Worm (Caenorhabditis elegans): Measurements from ENCODE around the gene clec-182.

Gene clec-182

ce11 chrIV:8782172-8782571, 16.0 kb downstream of the clec-182 start:
- TF ChIP-seq ztf-23 (GFP tag; IDR thresholded peaks at IDR 0.05), result no peak
- TF ChIP-seq ref-1 (GFP tag; conservative IDR thresholded peaks at IDR 0.05), result no peak
- TF ChIP-seq flt-1 (GFP tag; IDR thresholded peaks at IDR 0.05), result peak; percentile 73
- TF ChIP-seq T22C8.4 (GFP tag; IDR thresholded peaks at IDR 0.05), result no peak
- peak; percentile 93 for TF ChIP-seq cog-1 (tag; optimal IDR thresholded peaks at IDR 0.05)
- TF ChIP-seq ztf-29 (GFP tag; IDR thresholded peaks at IDR 0.05), result peak; percentile 92
- TF ChIP-seq med-1 (GFP tag; optimal IDR thresholded peaks at IDR 0.05; ENCODE audit: insufficient read depth), result no peak
- no peak for TF ChIP-seq klf-2 (GFP tag; conservative IDR thresholded peaks at IDR 0.05)
- TF ChIP-seq tab-1 (GFP tag; IDR thresholded peaks at IDR 0.05), result 0 out of 2 replicates have a peak, but pooled peaks have one; percentile 51

ce11 chrIV:8778045-8778444, 20.1 kb downstream of the clec-182 start, which contains the start of gene C33D9.6:
TSS of gene C33D9.6 (minus strand) at chrIV:8778145.
- TF ChIP-seq klf-2 (GFP tag; conservative IDR thresholded peaks at IDR 0.05) (no peak), tab-1 (GFP tag; IDR thresholded peaks at IDR 0.05) (no peak), cog-1 (tag; optimal IDR thresholded peaks at IDR 0.05) (no peak)

ce11 chrIV:8772800-8773256, 25.3 kb downstream of the clec-182 start, which contains the start of gene F20C5.6:
TSS of gene F20C5.6 (minus strand) at chrIV:8773206.
- no peak for TF ChIP-seq med-1 (GFP tag; optimal IDR thresholded peaks at IDR 0.05; ENCODE audit: insufficient read depth)
- no peak for TF ChIP-seq klf-2 (GFP tag; conservative IDR thresholded peaks at IDR 0.05)
- TF ChIP-seq flt-1 (GFP tag; IDR thresholded peaks at IDR 0.05), result no peak
- TF ChIP-seq cog-1 (tag; optimal IDR thresholded peaks at IDR 0.05), result no peak
- no peak for TF ChIP-seq ztf-29 (GFP tag; IDR thresholded peaks at IDR 0.05)
- no peak for TF ChIP-seq ref-1 (GFP tag; conservative IDR thresholded peaks at IDR 0.05)
- no peak for TF ChIP-seq ztf-23 (GFP tag; IDR thresholded peaks at IDR 0.05)

- no peak for TF ChIP-seq klf-2 (GFP tag; conservative IDR thresholded peaks at IDR 0.05)
- no peak for TF ChIP-seq tab-1 (GFP tag; IDR thresholded peaks at IDR 0.05)
- no peak for TF ChIP-seq ref-1 (GFP tag; conservative IDR thresholded peaks at IDR 0.05)
- no peak for TF ChIP-seq ztf-29 (GFP tag; IDR thresholded peaks at IDR 0.05)
- no peak for TF ChIP-seq ztf-23 (GFP tag; IDR thresholded peaks at IDR 0.05)
- TF ChIP-seq cog-1 (tag; optimal IDR thresholded peaks at IDR 0.05), result no peak
- TF ChIP-seq T22C8.4 (GFP tag; IDR thresholded peaks at IDR 0.05), result no peak
- TF ChIP-seq flt-1 (GFP tag; IDR thresholded peaks at IDR 0.05), result no peak
- no peak for TF ChIP-seq med-1 (GFP tag; optimal IDR thresholded peaks at IDR 0.05; ENCODE audit: insufficient read depth)
These were observed 28.6 kb downstream of the clec-182 start, which contains the start of gene F20C5.5 for ce11 chrIV:8769539-8769938. TSS of gene F20C5.5 (minus strand) at chrIV:8769639.

- no peak for TF ChIP-seq T22C8.4 (GFP tag; IDR thresholded peaks at IDR 0.05)
- no peak for TF ChIP-seq cog-1 (tag; optimal IDR thresholded peaks at IDR 0.05)
- no peak for TF ChIP-seq tab-1 (GFP tag; IDR thresholded peaks at IDR 0.05)
- no peak for TF ChIP-seq flt-1 (GFP tag; IDR thresholded peaks at IDR 0.05)
- no peak for TF ChIP-seq ztf-23 (GFP tag; IDR thresholded peaks at IDR 0.05)
- no peak for TF ChIP-seq ztf-29 (GFP tag; IDR thresholded peaks at IDR 0.05)
- TF ChIP-seq klf-2 (GFP tag; conservative IDR thresholded peaks at IDR 0.05), result no peak
- no peak for TF ChIP-seq ref-1 (GFP tag; conservative IDR thresholded peaks at IDR 0.05)
- no peak for TF ChIP-seq med-1 (GFP tag; optimal IDR thresholded peaks at IDR 0.05; ENCODE audit: insufficient read depth)
These were observed 33.6 kb downstream of the clec-182 start, which contains the start of gene cdc-50.B for ce11 chrIV:8764567-8764966. TSS of gene cdc-50.B (plus strand) at chrIV:8764867.

- TF ChIP-seq ztf-29 (GFP tag; IDR thresholded peaks at IDR 0.05) (no peak), tab-1 (GFP tag; IDR thresholded peaks at IDR 0.05) (no peak), ztf-23 (GFP tag; IDR thresholded peaks at IDR 0.05) (no peak), med-1 (GFP tag; optimal IDR thresholded peaks at IDR 0.05; ENCODE audit: insufficient read depth) (no peak), flt-1 (GFP tag; IDR thresholded peaks at IDR 0.05) (no peak), cog-1 (tag; optimal IDR thresholded peaks at IDR 0.05) (peak; percentile 47), T22C8.4 (GFP tag; IDR thresholded peaks at IDR 0.05) (peak; percentile 74), klf-2 (GFP tag; conservative IDR thresholded peaks at IDR 0.05) (no peak), ref-1 (GFP tag; conservative IDR thresholded peaks at IDR 0.05) (no peak)
These were observed 35.7 kb downstream of the clec-182 start for ce11 chrIV:8762471-8762870.

ce11 chrIV:8761896-8762295, 36.3 kb downstream of the clec-182 start, which contains the start of the genes F20C5.11 and klp-11:
TSS of gene F20C5.11 (minus strand) at chrIV:8761996.
TSS of gene klp-11 (minus strand) at chrIV:8762066.
- TF ChIP-seq flt-1 (GFP tag; IDR thresholded peaks at IDR 0.05) (no peak), ref-1 (GFP tag; conservative IDR thresholded peaks at IDR 0.05) (no peak), tab-1 (GFP tag; IDR thresholded peaks at IDR 0.05) (no peak), ztf-23 (GFP tag; IDR thresholded peaks at IDR 0.05) (no peak), T22C8.4 (GFP tag; IDR thresholded peaks at IDR 0.05) (no peak), klf-2 (GFP tag; conservative IDR thresholded peaks at IDR 0.05) (no peak), ztf-29 (GFP tag; IDR thresholded peaks at IDR 0.05) (no peak), cog-1 (tag; optimal IDR thresholded peaks at IDR 0.05) (no peak), med-1 (GFP tag; optimal IDR thresholded peaks at IDR 0.05; ENCODE audit: insufficient read depth) (no peak)

- TF ChIP-seq ztf-29 (GFP tag; IDR thresholded peaks at IDR 0.05) (no peak), T22C8.4 (GFP tag; IDR thresholded peaks at IDR 0.05) (no peak), med-1 (GFP tag; optimal IDR thresholded peaks at IDR 0.05; ENCODE audit: insufficient read depth) (no peak), flt-1 (GFP tag; IDR thresholded peaks at IDR 0.05) (no peak), ref-1 (GFP tag; conservative IDR thresholded peaks at IDR 0.05) (no peak), tab-1 (GFP tag; IDR thresholded peaks at IDR 0.05) (no peak), ztf-23 (GFP tag; IDR thresholded peaks at IDR 0.05) (no peak), cog-1 (tag; optimal IDR thresholded peaks at IDR 0.05) (no peak), klf-2 (GFP tag; conservative IDR thresholded peaks at IDR 0.05) (no peak)
These were observed 39.5 kb downstream of the clec-182 start for ce11 chrIV:8758620-8759019.

- TF ChIP-seq flt-1 (GFP tag; IDR thresholded peaks at IDR 0.05) (no peak), cog-1 (tag; optimal IDR thresholded peaks at IDR 0.05) (no peak), med-1 (GFP tag; optimal IDR thresholded peaks at IDR 0.05; ENCODE audit: insufficient read depth) (no peak), ztf-23 (GFP tag; IDR thresholded peaks at IDR 0.05) (no peak), ref-1 (GFP tag; conservative IDR thresholded peaks at IDR 0.05) (no peak), T22C8.4 (GFP tag; IDR thresholded peaks at IDR 0.05) (no peak)
These were observed 40.4 kb downstream of the clec-182 start for ce11 chrIV:8757729-8758128.

ce11 chrIV:8754727-8755126, 43.4 kb downstream of the clec-182 start, which contains the start of gene elli-1:
TSS of gene elli-1 (minus strand) at chrIV:8754827.
- no peak for TF ChIP-seq tab-1 (GFP tag; IDR thresholded peaks at IDR 0.05)
- no peak for TF ChIP-seq flt-1 (GFP tag; IDR thresholded peaks at IDR 0.05)
- TF ChIP-seq ztf-29 (GFP tag; IDR thresholded peaks at IDR 0.05), result no peak
- TF ChIP-seq med-1 (GFP tag; optimal IDR thresholded peaks at IDR 0.05; ENCODE audit: insufficient read depth), result no peak
- no peak for TF ChIP-seq ref-1 (GFP tag; conservative IDR thresholded peaks at IDR 0.05)
- TF ChIP-seq cog-1 (tag; optimal IDR thresholded peaks at IDR 0.05), result no peak
- TF ChIP-seq T22C8.4 (GFP tag; IDR thresholded peaks at IDR 0.05), result no peak
- TF ChIP-seq ztf-23 (GFP tag; IDR thresholded peaks at IDR 0.05), result no peak
- no peak for TF ChIP-seq klf-2 (GFP tag; conservative IDR thresholded peaks at IDR 0.05)
